Worm (Caenorhabditis elegans) whole organism, L3 larva: Measurements from ENCODE around the gene srh-56.
A peak's percentile ranks its signal among the peaks of the same experiment; 100 is the strongest.

Experiments
- R02D3.7 ChIP-seq: fragments of 150-350 bp; optimal IDR thresholded peaks from 2 replicates; lab custom pipeline; 2014; ENCODE audit warnings: missing biosample characterization, missing genetic modification characterization
- ama-1 ChIP-seq: fragments of 150-350 bp; optimal IDR thresholded peaks from 2 replicates; lab custom pipeline; 2018
- ceh-16 ChIP-seq: sonication (generic microtip); optimal IDR thresholded peaks from 2 replicates; lab custom pipeline; 2017; ENCODE audit warnings: missing biosample characterization, missing genetic modification characterization
- ceh-28 ChIP-seq: fragments of 150-350 bp; optimal IDR thresholded peaks from 2 replicates; lab custom pipeline; 2014; ENCODE audit warnings: missing biosample characterization, missing genetic modification reagents, missing genetic modification characterization
- ceh-9 ChIP-seq: sonication (generic microtip); optimal IDR thresholded peaks from 2 replicates; lab custom pipeline; 2018; ENCODE audit warnings: missing biosample characterization, missing genetic modification characterization
- daf-12 ChIP-seq: fragments of 150-350 bp; optimal IDR thresholded peaks from 2 replicates; lab custom pipeline; 2014; ENCODE audit warnings: missing biosample characterization, missing genetic modification reagents, missing genetic modification characterization
- egl-27 ChIP-seq: sonication (generic microtip); optimal IDR thresholded peaks from 4 replicates; lab custom pipeline; 2017; ENCODE audit warnings: missing biosample characterization, missing genetic modification reagents, missing genetic modification characterization
- egl-5 ChIP-seq: fragments of 150-350 bp; optimal IDR thresholded peaks from 2 replicates; lab custom pipeline; 2017; ENCODE audit warnings: missing biosample characterization, missing genetic modification reagents, missing genetic modification characterization, inconsistent platforms
- elt-2 ChIP-seq: sonication (generic microtip); optimal IDR thresholded peaks from 2 replicates; lab custom pipeline; 2016; ENCODE audit warnings: missing genetic modification reagents, mild to moderate bottlenecking, missing genetic modification characterization, missing compliant biosample characterization
- elt-3 ChIP-seq, 3 experiments: fragments of 150-350 bp in 1 of 3; sonication (generic microtip) in 2 of 3; optimal IDR thresholded peaks; 2 replicates in 2 of 3; 4 replicates in 1 of 3; lab custom pipeline; 2014 to 2017; ENCODE audit warnings: missing biosample characterization in 3 of 3, missing genetic modification characterization in 3 of 3
- eor-1 ChIP-seq, 2 experiments: fragments of 150-350 bp; optimal IDR thresholded peaks; 2 replicates each; lab custom pipeline; 2014 to 2018; ENCODE audit warnings: missing biosample characterization in 2 of 2, missing genetic modification characterization in 2 of 2
- fkh-10 ChIP-seq: sonication (generic microtip); optimal IDR thresholded peaks from 2 replicates; lab custom pipeline; 2017; ENCODE audit warnings: missing biosample characterization, missing genetic modification reagents, missing genetic modification characterization
- fkh-2 ChIP-seq: fragments of 150-350 bp; optimal IDR thresholded peaks from 2 replicates; lab custom pipeline; 2014; ENCODE audit warnings: missing biosample characterization, missing genetic modification reagents, missing genetic modification characterization
- hmg-11 ChIP-seq: sonication (generic microtip); optimal IDR thresholded peaks from 2 replicates; lab custom pipeline; 2016; ENCODE audit warnings: missing genetic modification characterization, missing compliant biosample characterization
- jun-1 ChIP-seq: fragments of 150-350 bp; optimal IDR thresholded peaks from 2 replicates; lab custom pipeline; 2014; ENCODE audit warnings: missing biosample characterization, missing genetic modification reagents, missing genetic modification characterization
- lin-15B ChIP-seq: fragments of 150-350 bp; optimal IDR thresholded peaks from 2 replicates; lab custom pipeline; 2014; ENCODE audit warnings: missing biosample characterization, missing genetic modification characterization
- lsy-12 ChIP-seq: sonication (generic microtip); optimal IDR thresholded peaks from 2 replicates; lab custom pipeline; 2016; ENCODE audit warnings: mild to moderate bottlenecking, missing genetic modification characterization, missing compliant biosample characterization
- mml-1 ChIP-seq: fragments of 150-350 bp; sonication (generic microtip); optimal IDR thresholded peaks from 3 replicates; lab custom pipeline; 2014; ENCODE audit warnings: missing biosample characterization, missing genetic modification characterization
- nfya-1 ChIP-seq: sonication (generic microtip); optimal IDR thresholded peaks from 2 replicates; lab custom pipeline; 2017; ENCODE audit warnings: missing genetic modification characterization, mild to moderate bottlenecking, missing compliant biosample characterization, antibody characterized with exemption, moderate library complexity; ENCODE audit not compliant: insufficient read depth
- nhr-11 ChIP-seq: fragments of 150-350 bp; optimal IDR thresholded peaks from 2 replicates; lab custom pipeline; 2014; ENCODE audit warnings: missing biosample characterization, missing genetic modification characterization
- nhr-23 ChIP-seq: fragments of 150-350 bp; optimal IDR thresholded peaks from 2 replicates; lab custom pipeline; 2014; ENCODE audit warnings: missing biosample characterization, missing genetic modification reagents, missing genetic modification characterization
- nhr-237 ChIP-seq: fragments of 150-350 bp; optimal IDR thresholded peaks from 2 replicates; lab custom pipeline; 2014; ENCODE audit warnings: missing biosample characterization, missing genetic modification characterization
- nhr-25 ChIP-seq: sonication (generic microtip); optimal IDR thresholded peaks from 2 replicates; lab custom pipeline; 2017; ENCODE audit warnings: missing biosample characterization, missing genetic modification characterization
- nhr-67 ChIP-seq: fragments of 150-350 bp; optimal IDR thresholded peaks from 2 replicates; lab custom pipeline; 2014; ENCODE audit warnings: missing biosample characterization, missing genetic modification characterization
- nhr-76 ChIP-seq: fragments of 150-350 bp; sonication (generic microtip); optimal IDR thresholded peaks from 5 replicates; lab custom pipeline; 2014; ENCODE audit warnings: missing biosample characterization, missing genetic modification characterization
- pha-4 ChIP-seq: fragments of 150-350 bp; optimal IDR thresholded peaks from 2 replicates; lab custom pipeline; 2014; ENCODE audit warnings: missing biosample characterization, missing genetic modification reagents, missing genetic modification characterization
- pqm-1 ChIP-seq: fragments of 150-350 bp; optimal IDR thresholded peaks from 2 replicates; lab custom pipeline; 2017; ENCODE audit warnings: missing biosample characterization, missing genetic modification characterization, inconsistent platforms
- skn-1 ChIP-seq: fragments of 150-350 bp; optimal IDR thresholded peaks from 2 replicates; lab custom pipeline; 2014; ENCODE audit warnings: missing biosample characterization, missing genetic modification characterization
- tbx-2 ChIP-seq: sonication (generic microtip); optimal IDR thresholded peaks from 2 replicates; lab custom pipeline; 2016; ENCODE audit warnings: mild to moderate bottlenecking, missing genetic modification characterization, missing compliant biosample characterization
- unc-39 ChIP-seq: sonication (generic microtip); optimal IDR thresholded peaks from 4 replicates; lab custom pipeline; 2017; ENCODE audit warnings: missing biosample characterization, missing genetic modification characterization
- unc-62 ChIP-seq: fragments of 150-350 bp; sonication (generic microtip); optimal IDR thresholded peaks from 4 replicates; lab custom pipeline; 2014; ENCODE audit warnings: missing biosample characterization, missing genetic modification reagents, missing genetic modification characterization
- zag-1 ChIP-seq: fragments of 150-350 bp; optimal IDR thresholded peaks from 2 replicates; lab custom pipeline; 2014; ENCODE audit warnings: missing biosample characterization, missing genetic modification characterization
- ztf-11 ChIP-seq: fragments of 150-350 bp; optimal IDR thresholded peaks from 2 replicates; lab custom pipeline; 2014; ENCODE audit warnings: missing biosample characterization, missing genetic modification characterization
- ztf-4 ChIP-seq: fragments of 150-350 bp; optimal IDR thresholded peaks from 2 replicates; lab custom pipeline; 2014; ENCODE audit warnings: missing biosample characterization, missing genetic modification characterization

srh-56 gene

ce11 chrV:2792958-2793357 is 21.3 kb downstream of the srh-56 start:
- no peak for TF ChIP-seq nhr-237 (tag; lab: Kevin White, UChicago)
- no peak for TF ChIP-seq mml-1
- no peak for TF ChIP-seq nhr-76 (tag; lab: Kevin White, UChicago)
- no peak for TF ChIP-seq nfya-1 (tag; lab: Kevin White, UChicago)
- TF ChIP-seq nhr-67 (tag; lab: Kevin White, UChicago) = no peak
- TF ChIP-seq lsy-12 (tag; lab: Kevin White, UChicago) = no peak
- TF ChIP-seq ceh-16 (tag; lab: Kevin White, UChicago) = no peak

ce11 chrV:2795998-2796397 is 24.3 kb downstream of the srh-56 start, which contains the start of gene F54E2.2:
Gene F54E2.2 (plus strand): TSS chrV:2796298.
- no peak for TF ChIP-seq ceh-9
- no peak for TF ChIP-seq unc-39 (tag; lab: Kevin White, UChicago)
- TF ChIP-seq R02D3.7 (tag; lab: Kevin White, UChicago) = no peak
- TF ChIP-seq nhr-11 (tag; lab: Kevin White, UChicago) = no peak
- TF ChIP-seq nhr-76 (tag; lab: Kevin White, UChicago) = no peak
- TF ChIP-seq tbx-2 (tag; lab: Kevin White, UChicago) = no peak
- no peak for TF ChIP-seq egl-27 (tag; lab: Kevin White, UChicago)
- TF ChIP-seq elt-3 (tag; optimal IDR thresholded peaks at IDR 0.05; lab: Kevin White, UChicago) = no peak
- TF ChIP-seq, all 47 proteins: peak for 0

ce11 chrV:2799172-2799869 is 27.7 kb downstream of the srh-56 start:
- TF ChIP-seq elt-2 (tag; lab: Kevin White, UChicago) (no peak), nhr-25 (no peak), daf-12 (tag; lab: Kevin White, UChicago) (no peak), lsy-12 (tag; lab: Kevin White, UChicago) (no peak), eor-1 (tag; optimal IDR thresholded peaks at IDR 0.05; lab: Kevin White, UChicago) (no peak), ztf-11 (tag; lab: Kevin White, UChicago) (no peak), unc-62 (GFP tag; lab: Kevin White, UChicago) (no peak), ama-1 (lab: Kevin White, UChicago) (no peak), fkh-2 (tag; lab: Kevin White, UChicago) (no peak)

ce11 chrV:2800676-2801075 is 29.0 kb downstream of the srh-56 start:
- TF ChIP-seq zag-1 (tag; lab: Kevin White, UChicago) (no peak), daf-12 (tag; lab: Kevin White, UChicago) (no peak), unc-62 (GFP tag; lab: Kevin White, UChicago) (no peak), lin-15B (no peak), hmg-11 (tag; lab: Kevin White, UChicago) (no peak), R02D3.7 (tag; lab: Kevin White, UChicago) (no peak), ama-1 (lab: Kevin White, UChicago) (no peak), pqm-1 (tag; lab: Kevin White, UChicago) (no peak), ztf-11 (tag; lab: Kevin White, UChicago) (no peak), eor-1 (tag; optimal IDR thresholded peaks at IDR 0.05; lab: Kevin White, UChicago) (no peak), nhr-237 (tag; lab: Kevin White, UChicago) (no peak)

- TF ChIP-seq egl-5 (tag; lab: Kevin White, UChicago) (peak; percentile 78), skn-1 (tag; lab: Kevin White, UChicago) (no peak), tbx-2 (tag; lab: Kevin White, UChicago) (no peak), nhr-23 (tag; lab: Kevin White, UChicago) (no peak), jun-1 (no peak), ztf-4 (tag; lab: Kevin White, UChicago) (no peak), ceh-28 (tag; lab: Kevin White, UChicago) (no peak), nhr-76 (tag; lab: Kevin White, UChicago) (no peak), fkh-10 (no peak), pha-4 (peak; percentile 6), ceh-9 (no peak), unc-39 (tag; lab: Kevin White, UChicago) (no peak)
These were observed 30.3 kb downstream of the srh-56 start for ce11 chrV:2801955-2802354.
